Worm (Caenorhabditis elegans) whole organism, L1 larva: ENCODE measurements around the gene romo-1.

ENCODE experiments used
- Y116A8C.19 ChIP-seq: sonication (generic microtip); optimal IDR thresholded peaks from 2 replicates; lab custom pipeline; 2016; ENCODE audit warnings: missing compliant biosample characterization, missing genetic modification characterization, borderline replicate concordance
- aly-2 ChIP-seq: fragments of 150-350 bp; optimal IDR thresholded peaks from 2 replicates; lab custom pipeline; 2014; ENCODE audit warnings: missing biosample characterization, missing genetic modification characterization
- ama-1 ChIP-seq: fragments of 150-350 bp; optimal IDR thresholded peaks from 2 replicates; lab custom pipeline; 2014
- blmp-1 ChIP-seq: fragments of 150-350 bp; optimal IDR thresholded peaks from 2 replicates; lab custom pipeline; 2014; ENCODE audit warnings: missing biosample characterization, missing genetic modification characterization
- ceh-63 ChIP-seq: fragments of 200-800 bp; sonication (Bioruptor generic); optimal IDR thresholded peaks from 2 replicates; lab custom pipeline; 2018; ENCODE audit warnings: mild to moderate bottlenecking, missing genetic modification characterization, missing compliant biosample characterization
- ceh-8 ChIP-seq: fragments of 200-800 bp; sonication (Bioruptor generic); optimal IDR thresholded peaks from 2 replicates; lab custom pipeline; 2018; ENCODE audit warnings: mild to moderate bottlenecking, missing genetic modification characterization, moderate library complexity, missing compliant biosample characterization
- dpl-1 ChIP-seq, 3 experiments: fragments of 150-350 bp in 2 of 3; sonication (generic microtip) in 1 of 3; optimal IDR thresholded peaks; 2 replicates each; lab custom pipeline; 2014 to 2017; ENCODE audit warnings: missing biosample characterization in 3 of 3, missing genetic modification characterization in 3 of 3, missing genetic modification reagents in 3 of 3
- dsc-1 ChIP-seq: sonication (generic microtip); optimal IDR thresholded peaks from 2 replicates; lab custom pipeline; 2016; ENCODE audit warnings: mild to moderate bottlenecking, missing genetic modification characterization, missing compliant biosample characterization
- efl-1 ChIP-seq, 4 experiments: fragments of 150-350 bp; optimal IDR thresholded peaks in 3 of 4; peaks in 1 of 4; 1 replicate in 1 of 4; 2 replicates in 3 of 4; lab custom pipeline; 2014; ENCODE audit warnings: missing biosample characterization in 2 of 4, missing genetic modification characterization in 2 of 4, missing genetic modification reagents in 2 of 4
- efl-3 ChIP-seq: fragments of 200-800 bp; sonication (Bioruptor generic); optimal IDR thresholded peaks from 2 replicates; lab custom pipeline; 2018; ENCODE audit warnings: mild to moderate bottlenecking, missing genetic modification characterization, missing compliant biosample characterization
- egl-27 ChIP-seq, 2 experiments: fragments of 150-350 bp in 1 of 2; sonication (generic microtip); optimal IDR thresholded peaks; 3 replicates each; lab custom pipeline; 2017 to 2018; ENCODE audit warnings: missing biosample characterization in 2 of 2, missing genetic modification characterization in 2 of 2, missing genetic modification reagents in 2 of 2
- elt-2 ChIP-seq: sonication (generic microtip); optimal IDR thresholded peaks from 2 replicates; lab custom pipeline; 2016; ENCODE audit warnings: missing genetic modification characterization, mild to moderate bottlenecking, inconsistent platforms, missing compliant biosample characterization, missing genetic modification reagents
- fkh-10 ChIP-seq: sonication (generic microtip); optimal IDR thresholded peaks from 2 replicates; lab custom pipeline; 2017; ENCODE audit warnings: missing biosample characterization, missing genetic modification reagents, missing genetic modification characterization
- fkh-4 ChIP-seq: sonication (generic microtip); optimal IDR thresholded peaks from 2 replicates; lab custom pipeline; 2016; ENCODE audit warnings: missing compliant biosample characterization, missing genetic modification characterization, borderline replicate concordance
- fkh-8 ChIP-seq: sonication (generic microtip); optimal IDR thresholded peaks from 2 replicates; lab custom pipeline; 2016; ENCODE audit warnings: mild to moderate bottlenecking, missing genetic modification characterization, missing compliant biosample characterization
- fos-1 ChIP-seq: fragments of 150-350 bp; optimal IDR thresholded peaks from 2 replicates; lab custom pipeline; 2014; ENCODE audit warnings: missing biosample characterization, missing genetic modification characterization
- hlh-17 ChIP-seq: fragments of 200-800 bp; sonication (Bioruptor generic); optimal IDR thresholded peaks from 2 replicates; lab custom pipeline; 2018; ENCODE audit warnings: missing genetic modification characterization, mild to moderate bottlenecking, missing compliant biosample characterization, moderate library complexity, borderline replicate concordance
- irx-1 ChIP-seq: sonication (generic microtip); optimal IDR thresholded peaks from 2 replicates; lab custom pipeline; 2016; ENCODE audit warnings: missing genetic modification characterization, missing compliant biosample characterization
- jun-1 ChIP-seq: fragments of 150-350 bp; optimal IDR thresholded peaks from 2 replicates; lab custom pipeline; 2014; ENCODE audit warnings: missing biosample characterization, missing genetic modification reagents, missing genetic modification characterization
- lin-14 ChIP-seq: fragments of 200-800 bp; sonication (Bioruptor generic); optimal IDR thresholded peaks from 2 replicates; lab custom pipeline; 2018; ENCODE audit warnings: mild to moderate bottlenecking, missing genetic modification characterization, moderate library complexity, missing compliant biosample characterization
- lin-15B ChIP-seq: fragments of 150-350 bp; sonication (generic microtip); optimal IDR thresholded peaks from 3 replicates; lab custom pipeline; 2014; ENCODE audit warnings: missing biosample characterization, missing genetic modification characterization
- lin-35 ChIP-seq, 2 experiments: fragments of 150-350 bp; optimal IDR thresholded peaks; 2 replicates each; lab custom pipeline; 2014; ENCODE audit warnings: missing biosample characterization in 2 of 2, missing genetic modification characterization in 2 of 2, missing genetic modification reagents in 2 of 2
- lsy-2 ChIP-seq, 2 experiments: fragments of 150-350 bp; optimal IDR thresholded peaks; 2 replicates each; lab custom pipeline; 2014; ENCODE audit warnings: missing biosample characterization in 2 of 2, missing genetic modification characterization in 2 of 2
- mab-9 ChIP-seq: fragments of 200-800 bp; sonication (Bioruptor generic); IDR thresholded peaks from 2 replicates; pipeline ENCODE4 v1.3.6; 2022; ENCODE audit warnings: missing genetic modification reagents, missing genetic modification characterization, missing compliant biosample characterization
- mdl-1 ChIP-seq, 2 experiments: fragments of 150-350 bp; optimal IDR thresholded peaks; 2 replicates each; lab custom pipeline; 2014 to 2017; ENCODE audit warnings: missing biosample characterization in 2 of 2, missing genetic modification characterization in 2 of 2, inconsistent platforms in 1 of 2
- mef-2 ChIP-seq: fragments of 150-350 bp; optimal IDR thresholded peaks from 2 replicates; lab custom pipeline; 2014; ENCODE audit warnings: missing biosample characterization, missing genetic modification characterization
- mep-1 ChIP-seq: fragments of 150-350 bp; optimal IDR thresholded peaks from 2 replicates; lab custom pipeline; 2014; ENCODE audit warnings: missing biosample characterization, missing genetic modification characterization
- nhr-11 ChIP-seq: fragments of 150-350 bp; optimal IDR thresholded peaks from 2 replicates; lab custom pipeline; 2014; ENCODE audit warnings: missing biosample characterization, missing genetic modification characterization
- nhr-12 ChIP-seq: sonication (generic microtip); optimal IDR thresholded peaks from 2 replicates; lab custom pipeline; 2017; ENCODE audit warnings: missing biosample characterization, missing genetic modification characterization
- nhr-20 ChIP-seq: sonication (generic microtip); optimal IDR thresholded peaks from 2 replicates; lab custom pipeline; 2016; ENCODE audit warnings: mild to moderate bottlenecking, missing genetic modification characterization, missing compliant biosample characterization
- nhr-47 ChIP-seq: sonication (generic microtip); optimal IDR thresholded peaks from 2 replicates; lab custom pipeline; 2016; ENCODE audit warnings: mild to moderate bottlenecking, missing genetic modification characterization, moderate library complexity, missing compliant biosample characterization
- nhr-71 ChIP-seq: sonication (generic microtip); optimal IDR thresholded peaks from 2 replicates; lab custom pipeline; 2016; ENCODE audit warnings: mild to moderate bottlenecking, missing genetic modification characterization, moderate library complexity, missing compliant biosample characterization
- nhr-85 ChIP-seq: sonication (generic microtip); peaks from one replicate; lab custom pipeline; 2016; ENCODE audit warnings: missing genetic modification characterization, inconsistent platforms, missing compliant biosample characterization
- nhr-90 ChIP-seq: sonication (generic microtip); optimal IDR thresholded peaks from 2 replicates; lab custom pipeline; 2016; ENCODE audit warnings: mild to moderate bottlenecking, missing genetic modification characterization, missing compliant biosample characterization; ENCODE audit not compliant: poor library complexity
- pag-3 ChIP-seq: sonication (generic microtip); optimal IDR thresholded peaks from 2 replicates; lab custom pipeline; 2017; ENCODE audit warnings: missing genetic modification characterization, mild to moderate bottlenecking, missing compliant biosample characterization, antibody characterized with exemption, borderline replicate concordance; ENCODE audit not compliant: insufficient read depth
- pax-3 ChIP-seq: fragments of 200-800 bp; sonication (Bioruptor generic); optimal IDR thresholded peaks from 2 replicates; lab custom pipeline; 2018; ENCODE audit warnings: mild to moderate bottlenecking, missing genetic modification characterization, moderate library complexity, missing compliant biosample characterization
- pqm-1 ChIP-seq: sonication (generic microtip); optimal IDR thresholded peaks from 3 replicates; lab custom pipeline; 2017; ENCODE audit warnings: missing biosample characterization, missing genetic modification characterization
- skn-1 ChIP-seq: fragments of 150-350 bp; optimal IDR thresholded peaks from 2 replicates; lab custom pipeline; 2014; ENCODE audit warnings: missing biosample characterization, missing genetic modification characterization
- snu-23 ChIP-seq: sonication (generic microtip); optimal IDR thresholded peaks from 2 replicates; lab custom pipeline; 2016; ENCODE audit warnings: missing genetic modification characterization, missing compliant biosample characterization
- sup-37 ChIP-seq: fragments of 200-800 bp; sonication (Bioruptor generic); optimal IDR thresholded peaks from 2 replicates; lab custom pipeline; 2018; ENCODE audit warnings: mild to moderate bottlenecking, missing genetic modification characterization, missing compliant biosample characterization
- tbx-2 ChIP-seq: sonication (generic microtip); optimal IDR thresholded peaks from 2 replicates; lab custom pipeline; 2016; ENCODE audit warnings: missing genetic modification characterization, missing compliant biosample characterization
- tlp-1 ChIP-seq: fragments of 150-350 bp; optimal IDR thresholded peaks from 2 replicates; lab custom pipeline; 2014; ENCODE audit warnings: missing biosample characterization, missing genetic modification characterization
- unc-62 ChIP-seq: fragments of 150-350 bp; optimal IDR thresholded peaks from 2 replicates; lab custom pipeline; 2014; ENCODE audit warnings: missing biosample characterization, missing genetic modification reagents, missing genetic modification characterization
- unc-86 ChIP-seq: sonication (generic microtip); optimal IDR thresholded peaks from 2 replicates; lab custom pipeline; 2016; ENCODE audit warnings: missing genetic modification characterization, missing compliant biosample characterization
- unc-98 ChIP-seq: fragments of 200-800 bp; sonication (Bioruptor generic); IDR thresholded peaks from 2 replicates; pipeline ENCODE4 v1.3.6; 2022; ENCODE audit warnings: missing genetic modification characterization, missing compliant biosample characterization
- vab-15 ChIP-seq: sonication (generic microtip); optimal IDR thresholded peaks from 2 replicates; lab custom pipeline; 2017; ENCODE audit warnings: missing genotype, mild to moderate bottlenecking, missing genetic modification characterization, missing compliant biosample characterization

Gene romo-1

ce11 chrII:13193563-13194103, 44.1 kb downstream of the romo-1 start:
- TF ChIP-seq blmp-1 (tag; lab: Kevin White, UChicago) (peak; percentile 95), mdl-1 (tag; optimal IDR thresholded peaks at IDR 0.05; lab: Kevin White, UChicago) (no peak), ceh-63 (GFP tag; lab: Kevin White, UChicago) (no peak), mef-2 (tag; lab: Kevin White, UChicago) (no peak), nhr-12 (no peak), dsc-1 (tag; lab: Kevin White, UChicago) (peak; percentile 75), lin-15B (no peak), nhr-71 (peak; percentile 31), nhr-85 (tag; lab: Kevin White, UChicago) (peak; percentile 30), hlh-17 (no peak), vab-15 (tag; lab: Kevin White, UChicago) (no peak), egl-27 (tag; optimal IDR thresholded peaks at IDR 0.05; lab: Kevin White, UChicago) (no peak), nhr-11 (no peak), efl-3 (GFP tag; lab: Kevin White, UChicago) (no peak), fkh-4 (peak; percentile 41), fos-1 (tag; lab: Kevin White, UChicago) (no peak), fkh-8 (peak; percentile 15), dpl-1 (GFP tag; optimal IDR thresholded peaks at IDR 0.05; lab: Kevin White, UChicago) (peak in 1 of 3 experiments; percentile 28), snu-23 (peak; percentile 44), lin-35 (GFP tag; optimal IDR thresholded peaks at IDR 0.05; lab: Kevin White, UChicago) (peak in 1 of 2 experiments; percentile 17), nhr-20 (no peak), efl-1 (optimal IDR thresholded peaks at IDR 0.05; lab: Kevin White, UChicago) (no peak), efl-1 (GFP tag; optimal IDR thresholded peaks at IDR 0.05 in 1 of 2; lab: Kevin White, UChicago) (peak; percentile 3 to 91), tlp-1 (no peak), lin-14 (GFP tag; lab: Kevin White, UChicago) (peak; percentile 75), irx-1 (tag; lab: Kevin White, UChicago) (peak; percentile 2)
- TF ChIP-seq, all 84 proteins: peak for 12

ce11 chrII:13190412-13190811, 47.3 kb downstream of the romo-1 start:
- peak; percentile 50 for TF ChIP-seq elt-2 (tag; lab: Kevin White, UChicago)
- no peak for TF ChIP-seq ama-1 (lab: Kevin White, UChicago)
- peak; percentile 6 for TF ChIP-seq nhr-71
- TF ChIP-seq lin-35 (GFP tag; optimal IDR thresholded peaks at IDR 0.05; lab: Kevin White, UChicago) = peak in 1 of 2 experiments; percentile 59

- TF ChIP-seq mep-1 (tag; lab: Kevin White, UChicago) (no peak), fkh-4 (no peak), aly-2 (tag; lab: Kevin White, UChicago) (no peak), mab-9 (no peak), lin-15B (no peak), nhr-85 (tag; lab: Kevin White, UChicago) (peak; percentile 74), lsy-2 (tag; optimal IDR thresholded peaks at IDR 0.05; lab: Kevin White, UChicago) (peak in 1 of 2 experiments; percentile 28), pax-3 (tag; lab: Kevin White, UChicago) (no peak), pag-3 (tag; lab: Kevin White, UChicago) (peak; percentile 65), pqm-1 (tag; lab: Kevin White, UChicago) (no peak), blmp-1 (tag; lab: Kevin White, UChicago) (peak; percentile 63), fkh-10 (GFP tag; lab: Kevin White, UChicago) (no peak), nhr-71 (peak; percentile 56), lin-14 (GFP tag; lab: Kevin White, UChicago) (peak; percentile 92), irx-1 (tag; lab: Kevin White, UChicago) (peak; percentile 25), ceh-8 (GFP tag; lab: Kevin White, UChicago) (no peak), egl-27 (tag; optimal IDR thresholded peaks at IDR 0.05; lab: Kevin White, UChicago) (no peak), nhr-90 (tag; lab: Kevin White, UChicago) (peak; percentile 37), tbx-2 (tag; lab: Kevin White, UChicago) (peak; percentile 25), unc-86 (no peak), snu-23 (peak; percentile 61), efl-1 (optimal IDR thresholded peaks at IDR 0.05; lab: Kevin White, UChicago) (peak in 1 of 2 experiments; percentile 27), efl-1 (GFP tag; optimal IDR thresholded peaks at IDR 0.05 in 1 of 2; lab: Kevin White, UChicago) (peak; percentile 41 to 94), sup-37 (GFP tag; lab: Kevin White, UChicago) (no peak), unc-98 (no peak), skn-1 (tag; lab: Kevin White, UChicago) (no peak), nhr-20 (peak; percentile 46), nhr-47 (tag; lab: Kevin White, UChicago) (peak; percentile 5), unc-62 (GFP tag; lab: Kevin White, UChicago) (no peak), Y116A8C.19 (no peak), jun-1 (tag; lab: Kevin White, UChicago) (no peak)
Measured at ce11 chrII:13189363-13189762, 48.3 kb downstream of the romo-1 start.
